Fruit fly (Drosophila melanogaster) whole organism, adult: ENCODE measurements around the gene CG31077.

Experiments used
- CG11617 ChIP-seq: fragments of 200-800 bp; sonication (Bioruptor generic); optimal IDR thresholded peaks from 2 replicates; lab custom pipeline; 2017; ENCODE audit warnings: mild to moderate bottlenecking, missing biosample characterization, missing genetic modification reagents, missing genetic modification characterization
- CG14711 ChIP-seq: fragments of 200-800 bp; sonication (Bioruptor generic); optimal IDR thresholded peaks from 2 replicates; lab custom pipeline; 2018; ENCODE audit warnings: missing biosample characterization, mild to moderate bottlenecking, missing genetic modification characterization, moderate library complexity
- CG33017 ChIP-seq: fragments of 200-800 bp; sonication (Bioruptor generic); optimal IDR thresholded peaks from 2 replicates; lab custom pipeline; 2018; ENCODE audit warnings: missing biosample characterization, mild to moderate bottlenecking, missing genetic modification characterization, moderate library complexity
- CG7045 ChIP-seq: fragments of 200-800 bp; sonication (Bioruptor generic); optimal IDR thresholded peaks from 2 replicates; lab custom pipeline; 2017; ENCODE audit warnings: missing biosample characterization, mild to moderate bottlenecking, missing genetic modification characterization
- CG7101 ChIP-seq: fragments of 200-800 bp; sonication (Bioruptor generic); optimal IDR thresholded peaks from 2 replicates; lab custom pipeline; 2018; ENCODE audit warnings: missing biosample characterization, mild to moderate bottlenecking, missing genetic modification characterization, moderate library complexity
- Mnt ChIP-seq: fragments of 200-800 bp; sonication (Bioruptor generic); optimal IDR thresholded peaks from 2 replicates; lab custom pipeline; 2016; ENCODE audit warnings: missing biosample characterization, mild to moderate bottlenecking, missing genetic modification characterization
- cnc ChIP-seq, 2 experiments: fragments of >200 bp; optimal IDR thresholded peaks; 2 replicates each; lab custom pipeline; 2017

DNA sequence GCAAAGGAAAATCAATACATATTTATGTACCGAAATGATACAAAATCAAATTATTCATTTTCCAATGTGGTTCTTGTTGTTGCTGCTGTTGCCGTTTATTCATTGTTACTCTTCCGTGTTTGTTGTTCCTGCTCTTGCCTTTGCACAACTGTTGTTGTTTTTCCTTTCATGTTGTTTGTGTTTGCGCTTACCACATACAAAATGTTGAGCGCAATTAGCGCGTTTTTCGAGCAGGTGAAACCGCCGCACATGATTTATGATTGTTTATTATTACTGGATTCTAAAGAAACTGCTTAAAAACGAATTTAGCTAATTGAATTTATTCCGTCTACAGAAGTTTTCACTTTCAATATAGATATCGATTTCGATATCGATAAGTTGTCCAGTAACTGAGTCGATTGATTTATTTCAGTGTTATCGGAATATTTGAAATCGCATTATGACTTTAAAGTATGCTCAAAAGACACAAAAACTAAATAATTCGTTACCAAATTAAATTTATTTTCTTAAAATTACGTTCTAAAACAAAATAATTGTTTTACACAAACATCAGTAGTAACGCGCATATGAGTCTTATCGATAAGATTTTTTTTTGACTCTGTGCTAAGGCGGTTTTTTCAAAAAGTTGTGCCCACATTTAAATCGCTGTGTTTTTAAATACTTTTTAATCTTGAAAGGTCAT, 35.0 kb upstream of the CG31077 start, which contains the start of gene Tsp97E:
- TF ChIP-seq CG7045 (GFP tag; lab: Kevin White, UChicago) (no peak), CG11617 (no peak), CG14711 (peak; percentile 15), Mnt (no peak), CG7101 (tag; lab: Kevin White, UChicago) (no peak), cnc (optimal IDR thresholded peaks at IDR 0.05; lab: Kevin White, UChicago) (no peak), CG33017 (tag; lab: Kevin White, UChicago) (peak; percentile 10)
